Worm (Caenorhabditis elegans): ENCODE measurements around the gene cdk-4.

cdk-4 gene

ce11 chrX:13493762-13494161 lies 24.9 kb downstream of the cdk-4 start:
- TF ChIP-seq ceh-31 (tag; optimal IDR thresholded peaks at IDR 0.05) = no peak
- no peak for TF ChIP-seq elt-4 (tag; optimal IDR thresholded peaks at IDR 0.05)
- no peak for TF ChIP-seq ceh-6 (GFP tag; optimal IDR thresholded peaks at IDR 0.05)

- no peak for TF ChIP-seq ceh-18 (tag; optimal IDR thresholded peaks at IDR 0.05)
- TF ChIP-seq syd-9 (tag; optimal IDR thresholded peaks at IDR 0.05) = no peak
- no peak for TF ChIP-seq ets-4 (tag; optimal IDR thresholded peaks at IDR 0.05)
- no peak for TF ChIP-seq pha-4 (tag; optimal IDR thresholded peaks at IDR 0.05)
- no peak for TF ChIP-seq C38D4.7 (GFP tag; optimal IDR thresholded peaks at IDR 0.05)
- no peak for TF ChIP-seq hlh-13 (GFP tag; optimal IDR thresholded peaks at IDR 0.05)
- TF ChIP-seq fkh-6 (tag; optimal IDR thresholded peaks at IDR 0.05) = no peak
- TF ChIP-seq dve-1 (tag; optimal IDR thresholded peaks at IDR 0.05) = no peak
- no peak for TF ChIP-seq T23F11.4 (GFP tag; optimal IDR thresholded peaks at IDR 0.05)
- TF ChIP-seq C08G9.2 (tag; optimal IDR thresholded peaks at IDR 0.05) = no peak
- no peak for TF ChIP-seq che-1 (tag; optimal IDR thresholded peaks at IDR 0.05)
- TF ChIP-seq ceh-9 (tag; optimal IDR thresholded peaks at IDR 0.05) = no peak
- TF ChIP-seq odd-2 (tag; optimal IDR thresholded peaks at IDR 0.05) = no peak
- no peak for TF ChIP-seq ceh-19 (GFP tag; optimal IDR thresholded peaks at IDR 0.05)
- no peak for TF ChIP-seq madf-2 (tag; optimal IDR thresholded peaks at IDR 0.05)
- no peak for TF ChIP-seq npax-4 (tag; optimal IDR thresholded peaks at IDR 0.05)
These were observed 33.9 kb downstream of the cdk-4 start, which contains the start of gene srd-51 for ce11 chrX:13484813-13485212. TSS of gene srd-51 (minus strand) at chrX:13484913.

ce11 chrX:13481704-13482103 lies 37.0 kb downstream of the cdk-4 start, which contains the start of gene srd-50:
TSS of gene srd-50 (minus strand) at chrX:13481804.
- TF ChIP-seq unc-3 (GFP tag; conservative IDR thresholded peaks at IDR 0.05) (no peak), unc-3 (tag; optimal IDR thresholded peaks at IDR 0.05) (no peak), mec-3 (tag; optimal IDR thresholded peaks at IDR 0.05; ENCODE audit: borderline replicate concordance) (no peak), tbx-7 (tag; optimal IDR thresholded peaks at IDR 0.05) (no peak)

- TF ChIP-seq fkh-6 (tag; optimal IDR thresholded peaks at IDR 0.05) = no peak
These were observed 41.4 kb downstream of the cdk-4 start, which contains the start of gene efn-3 for ce11 chrX:13477356-13477755. TSS of gene efn-3 (minus strand) at chrX:13477456.

ce11 chrX:13471855-13472254 lies 46.9 kb downstream of the cdk-4 start, which contains the start of gene tre-4:
TSS of gene tre-4 (plus strand) at chrX:13472155.
- no peak for TF ChIP-seq hlh-13 (GFP tag; optimal IDR thresholded peaks at IDR 0.05)
- no peak for TF ChIP-seq unc-42 (tag; optimal IDR thresholded peaks at IDR 0.05)
- TF ChIP-seq ceh-48 (tag; optimal IDR thresholded peaks at IDR 0.05) = no peak
- no peak for TF ChIP-seq ets-4 (tag; optimal IDR thresholded peaks at IDR 0.05)
- no peak for TF ChIP-seq ceh-34 (tag; optimal IDR thresholded peaks at IDR 0.05)
- TF ChIP-seq fkh-10 (GFP tag; optimal IDR thresholded peaks at IDR 0.05) = no peak
- no peak for TF ChIP-seq hlh-6 (tag; optimal IDR thresholded peaks at IDR 0.05)
- no peak for TF ChIP-seq pha-2 (tag; optimal IDR thresholded peaks at IDR 0.05)

- no peak for TF ChIP-seq rnt-1 (tag; optimal IDR thresholded peaks at IDR 0.05)
- TF ChIP-seq lim-6 (tag; optimal IDR thresholded peaks at IDR 0.05) = no peak
- no peak for TF ChIP-seq sox-4 (tag; optimal IDR thresholded peaks at IDR 0.05)
- peak; percentile 73 for TF ChIP-seq hlh-6 (tag; optimal IDR thresholded peaks at IDR 0.05)
These were observed 48.6 kb downstream of the cdk-4 start for ce11 chrX:13469907-13470647.

Data from whole organism, late embryonic.